Worm (Caenorhabditis elegans): ENCODE measurements around the gene T24F1.7.

- TF ChIP-seq fax-1 (tag; optimal IDR thresholded peaks at IDR 0.05) (no peak), rnt-1 (tag; optimal IDR thresholded peaks at IDR 0.05) (no peak), ceh-9 (tag; optimal IDR thresholded peaks at IDR 0.05) (no peak)
These were observed 25.2 kb downstream of the T24F1.7 start, which contains the start of gene sqt-1 for ce11 chrII:11337497-11338040.
